Fruit fly (Drosophila melanogaster) whole organism, wandering third instar larva: ENCODE results near the gene SCCRO4.

Source experiments
- Abd-B ChIP-seq: fragments of >200 bp; optimal IDR thresholded peaks from 2 replicates; lab custom pipeline; 2017; ENCODE audit warnings: missing biosample characterization, missing genetic modification characterization
- CG9705 ChIP-seq: fragments of 200-800 bp; sonication (Bioruptor generic); optimal IDR thresholded peaks from 2 replicates; lab custom pipeline; 2018; ENCODE audit warnings: missing biosample characterization, mild to moderate bottlenecking, missing genetic modification characterization
- Hr78 ChIP-seq: fragments of >200 bp; optimal IDR thresholded peaks from 2 replicates; lab custom pipeline; 2017; ENCODE audit warnings: missing biosample characterization, missing genetic modification characterization
- Myc ChIP-seq: fragments of >200 bp; optimal IDR thresholded peaks from 2 replicates; lab custom pipeline; 2017
- N ChIP-seq: fragments of >200 bp; optimal IDR thresholded peaks from 2 replicates; lab custom pipeline; 2018; ENCODE audit warnings: missing biosample characterization, missing external identifiers, missing genetic modification characterization
- br ChIP-seq: fragments of 200-800 bp; sonication (Bioruptor generic); optimal IDR thresholded peaks from 2 replicates; lab custom pipeline; 2016; ENCODE audit warnings: missing biosample characterization, missing genetic modification characterization
- fru ChIP-seq: fragments of 200-800 bp; sonication (Bioruptor generic); optimal IDR thresholded peaks from 3 replicates; lab custom pipeline; 2016; ENCODE audit warnings: missing biosample characterization, mild to moderate bottlenecking, missing genetic modification characterization
- h ChIP-seq: fragments of 200-800 bp; sonication (Bioruptor generic); optimal IDR thresholded peaks from 3 replicates; lab custom pipeline; 2016; ENCODE audit warnings: missing biosample characterization, mild to moderate bottlenecking, missing genetic modification characterization
- sage ChIP-seq: fragments of 200-800 bp; sonication (Bioruptor generic); optimal IDR thresholded peaks from 2 replicates; lab custom pipeline; 2016; ENCODE audit warnings: missing biosample characterization, mild to moderate bottlenecking, missing genetic modification characterization
- usp ChIP-seq: fragments of >200 bp; optimal IDR thresholded peaks from 2 replicates; lab custom pipeline; 2017; ENCODE audit warnings: missing biosample characterization, missing genetic modification characterization

dm6 chr3L:20309758-20310733, 10.8 kb downstream of the SCCRO4 start:
- TF ChIP-seq Myc (lab: Kevin White, UChicago) (peak; percentile 39), Abd-B (GFP tag; lab: Kevin White, UChicago) (no peak), Hr78 (no peak), N (no peak), fru (GFP tag; lab: Kevin White, UChicago) (no peak), sage (GFP tag; lab: Kevin White, UChicago) (no peak), h (GFP tag; lab: Kevin White, UChicago) (no peak), CG9705 (GFP tag; lab: Kevin White, UChicago) (peak; percentile 18), br (GFP tag; lab: Kevin White, UChicago) (no peak), usp (GFP tag; lab: Kevin White, UChicago) (no peak)
